Worm (Caenorhabditis elegans) whole organism, young adult: ENCODE measurements around the gene F47G3.4.

Source experiments
- B0261.1 ChIP-seq: sonication (generic microtip); optimal IDR thresholded peaks from 2 replicates; lab custom pipeline; 2016; ENCODE audit warnings: mild to moderate bottlenecking, missing genetic modification characterization, moderate library complexity, missing compliant biosample characterization
- C06A6.2 ChIP-seq: fragments of 200-800 bp; sonication (Bioruptor generic); conservative IDR thresholded peaks from 2 replicates; pipeline ENCODE4 v1.3.6; 2022; ENCODE audit warnings: missing genetic modification characterization, missing compliant biosample characterization
- D2030.7 ChIP-seq: fragments of 200-800 bp; sonication (Bioruptor generic); IDR thresholded peaks from 2 replicates; pipeline ENCODE4 v1.3.6; 2022; ENCODE audit warnings: missing genetic modification reagents, missing genetic modification characterization, missing compliant biosample characterization
- K11D2.4 ChIP-seq: fragments of 200-800 bp; sonication (Bioruptor generic); IDR thresholded peaks from 2 replicates; pipeline ENCODE4 v1.3.6; 2022; ENCODE audit warnings: missing genetic modification reagents, missing genetic modification characterization, missing compliant biosample characterization
- K12H6.12 ChIP-seq: fragments of 200-800 bp; sonication (Bioruptor generic); optimal IDR thresholded peaks from 2 replicates; lab custom pipeline; 2018; ENCODE audit warnings: mild to moderate bottlenecking, missing genetic modification characterization, missing compliant biosample characterization
- Y56A3A.18 ChIP-seq: fragments of 200-800 bp; sonication (Bioruptor generic); IDR thresholded peaks from 2 replicates; pipeline ENCODE4 v1.3.6; 2022; ENCODE audit warnings: missing genetic modification reagents, missing genetic modification characterization, missing compliant biosample characterization
- Y79H2A.3 ChIP-seq: fragments of 200-800 bp; sonication (Bioruptor generic); conservative IDR thresholded peaks from 2 replicates; pipeline ENCODE4 v1.3.6; 2022; ENCODE audit warnings: missing genetic modification reagents, missing genetic modification characterization, missing compliant biosample characterization
- ZK185.1 ChIP-seq: sonication (generic microtip); optimal IDR thresholded peaks from 2 replicates; lab custom pipeline; 2016; ENCODE audit warnings: mild to moderate bottlenecking, missing genetic modification characterization, missing compliant biosample characterization; ENCODE audit not compliant: poor library complexity, severe bottlenecking
- akir-1 ChIP-seq: fragments of 200-800 bp; sonication (Bioruptor generic); optimal IDR thresholded peaks from 2 replicates; lab custom pipeline; 2018; ENCODE audit warnings: mild to moderate bottlenecking, missing genetic modification characterization, moderate library complexity, missing compliant biosample characterization
- athp-1 ChIP-seq: sonication (generic microtip); optimal IDR thresholded peaks from 2 replicates; lab custom pipeline; 2017; ENCODE audit warnings: mild to moderate bottlenecking, missing genetic modification characterization, missing compliant biosample characterization
- attf-5 ChIP-seq: fragments of 200-800 bp; sonication (Bioruptor generic); optimal IDR thresholded peaks from 2 replicates; lab custom pipeline; 2018; ENCODE audit warnings: mild to moderate bottlenecking, missing genetic modification characterization, missing compliant biosample characterization
- bed-2 ChIP-seq: fragments of 200-800 bp; sonication (Bioruptor generic); IDR thresholded peaks from 2 replicates; pipeline ENCODE4 v1.3.6; 2022; ENCODE audit warnings: missing genetic modification reagents, missing genetic modification characterization, missing compliant biosample characterization
- ccch-3 ChIP-seq: fragments of 200-800 bp; sonication (Bioruptor generic); optimal IDR thresholded peaks from 2 replicates; lab custom pipeline; 2018; ENCODE audit warnings: mild to moderate bottlenecking, missing genetic modification characterization, missing compliant biosample characterization
- cebp-2 ChIP-seq: fragments of 200-800 bp; sonication (Bioruptor generic); IDR thresholded peaks from 2 replicates; pipeline ENCODE4 v1.3.6; 2022; ENCODE audit warnings: missing genetic modification characterization, missing compliant biosample characterization
- dox-1 ChIP-seq: fragments of 200-800 bp; sonication (Bioruptor generic); IDR thresholded peaks from 2 replicates; pipeline ENCODE4 v1.3.6; 2022; ENCODE audit warnings: missing genetic modification reagents, missing genetic modification characterization, missing compliant biosample characterization
- egl-18 ChIP-seq: fragments of 200-800 bp; sonication (Bioruptor generic); IDR thresholded peaks from 2 replicates; pipeline ENCODE4 v1.3.6; 2022; ENCODE audit warnings: missing genetic modification reagents, missing genetic modification characterization, missing compliant biosample characterization
- egl-44 ChIP-seq: fragments of 200-800 bp; sonication (Bioruptor generic); IDR thresholded peaks from 2 replicates; pipeline ENCODE4 v1.3.6; 2022; ENCODE audit warnings: missing genetic modification reagents, missing genetic modification characterization, missing compliant biosample characterization
- gei-17 ChIP-seq: fragments of 200-800 bp; sonication (Bioruptor generic); optimal IDR thresholded peaks from 2 replicates; lab custom pipeline; 2018; ENCODE audit warnings: mild to moderate bottlenecking, missing genetic modification characterization, missing compliant biosample characterization
- hmg-1.2 ChIP-seq: fragments of 200-800 bp; sonication (Bioruptor generic); IDR thresholded peaks from 2 replicates; pipeline ENCODE4 v1.3.6; 2022; ENCODE audit warnings: missing genetic modification reagents, missing genetic modification characterization, missing compliant biosample characterization
- hmg-20 ChIP-seq: fragments of 200-800 bp; sonication (Bioruptor generic); IDR thresholded peaks from 2 replicates; pipeline ENCODE4 v1.3.6; 2022; ENCODE audit warnings: missing genetic modification reagents, missing genetic modification characterization, missing compliant biosample characterization
- let-607 ChIP-seq, 2 experiments: fragments of 200-800 bp in 1 of 2; sonication (Bioruptor generic) in 1 of 2; sonication (generic microtip) in 1 of 2; optimal IDR thresholded peaks; 2 replicates each; lab custom pipeline; 2016 to 2018; ENCODE audit warnings: mild to moderate bottlenecking in 2 of 2, missing compliant biosample characterization in 2 of 2, missing genetic modification characterization in 2 of 2, moderate library complexity in 2 of 2, missing genotype in 1 of 2
- lin-40 ChIP-seq: sonication (generic microtip); optimal IDR thresholded peaks from 2 replicates; lab custom pipeline; 2016; ENCODE audit warnings: missing genetic modification characterization, mild to moderate bottlenecking, missing compliant biosample characterization, missing genotype, missing genetic modification reagents
- lin-54 ChIP-seq: fragments of 200-800 bp; sonication (Bioruptor generic); optimal IDR thresholded peaks from 2 replicates; lab custom pipeline; 2018; ENCODE audit warnings: mild to moderate bottlenecking, missing genetic modification characterization, missing compliant biosample characterization
- lsy-27 ChIP-seq: sonication (generic microtip); optimal IDR thresholded peaks from 2 replicates; lab custom pipeline; 2017; ENCODE audit warnings: missing genetic modification characterization, mild to moderate bottlenecking, missing compliant biosample characterization, antibody characterized with exemption, missing genotype, borderline replicate concordance; ENCODE audit not compliant: insufficient read depth
- madf-10 ChIP-seq: sonication (generic microtip); optimal IDR thresholded peaks from 2 replicates; lab custom pipeline; 2016; ENCODE audit warnings: mild to moderate bottlenecking, missing genetic modification characterization, missing compliant biosample characterization
- madf-6 ChIP-seq: fragments of 200-800 bp; sonication (Bioruptor generic); IDR thresholded peaks from 2 replicates; pipeline ENCODE4 v1.3.6; 2022; ENCODE audit warnings: missing genetic modification reagents, missing genetic modification characterization, missing compliant biosample characterization
- nfyb-1 ChIP-seq: fragments of 200-800 bp; sonication (Bioruptor generic); IDR thresholded peaks from 2 replicates; pipeline ENCODE4 v1.3.6; 2022; ENCODE audit warnings: missing genetic modification reagents, missing genetic modification characterization, missing compliant biosample characterization
- nhr-27 ChIP-seq: fragments of 200-800 bp; sonication (Bioruptor generic); optimal IDR thresholded peaks from 2 replicates; lab custom pipeline; 2018; ENCODE audit warnings: mild to moderate bottlenecking, missing genetic modification characterization, moderate library complexity, missing compliant biosample characterization
- nhr-80 ChIP-seq: sonication (generic microtip); optimal IDR thresholded peaks from 2 replicates; lab custom pipeline; 2016; ENCODE audit warnings: missing genetic modification characterization, missing compliant biosample characterization
- rpc-1 ChIP-seq, 2 experiments: fragments of 150-350 bp in 1 of 2; sonication (generic microtip) in 1 of 2; optimal IDR thresholded peaks; 2 replicates each; lab custom pipeline; 2014 to 2018; ENCODE audit warnings: missing biosample characterization in 1 of 2, missing genetic modification characterization in 1 of 2, missing genetic modification reagents in 1 of 2, missing genotype in 1 of 2
- snpc-1.3 ChIP-seq: sonication (generic microtip); optimal IDR thresholded peaks from 2 replicates; lab custom pipeline; 2017; ENCODE audit warnings: missing genetic modification characterization, mild to moderate bottlenecking, missing compliant biosample characterization, antibody characterized with exemption, moderate library complexity, missing genotype, missing genetic modification reagents; ENCODE audit not compliant: insufficient read depth
- snpc-4 ChIP-seq, 5 experiments: fragments of 150-350 bp in 1 of 5; sonication (generic microtip) in 4 of 5; optimal IDR thresholded peaks; 2 replicates each; lab custom pipeline; 2014 to 2018; ENCODE audit warnings: missing genetic modification characterization in 5 of 5, missing biosample characterization in 3 of 5, antibody characterized with exemption in 2 of 5, mild to moderate bottlenecking in 2 of 5, missing compliant biosample characterization in 2 of 5, missing genotype in 2 of 5, moderate library complexity in 2 of 5, missing genetic modification reagents in 1 of 5
- ztf-18 ChIP-seq: sonication (generic microtip); optimal IDR thresholded peaks from 2 replicates; lab custom pipeline; 2016; ENCODE audit warnings: missing genotype, mild to moderate bottlenecking, missing genetic modification characterization, missing compliant biosample characterization
- ztf-26 ChIP-seq: sonication (generic microtip); optimal IDR thresholded peaks from 2 replicates; lab custom pipeline; 2017; ENCODE audit warnings: missing genetic modification characterization, missing compliant biosample characterization

F47G3.4 gene

DNA sequence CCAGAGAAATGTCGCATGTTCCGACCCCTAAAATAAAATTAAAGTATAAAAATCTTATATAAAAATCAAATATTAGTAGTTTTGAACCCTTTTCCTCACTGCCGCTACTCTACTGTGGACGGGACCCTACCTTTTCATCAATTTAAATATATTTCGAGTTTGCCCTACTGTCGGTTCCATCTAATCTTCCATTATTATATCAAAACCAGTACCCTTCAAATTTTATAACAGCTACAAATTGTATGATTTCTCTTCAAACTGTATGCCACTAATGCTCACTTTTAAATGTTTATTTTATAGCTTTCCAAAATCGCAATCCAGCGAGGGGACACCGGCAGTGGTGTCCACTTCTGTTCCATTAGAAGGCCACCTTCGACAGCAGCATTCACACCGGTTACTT lies 13.6 kb downstream of the F47G3.4 start, which contains the start of gene C43H6.6 (continued):
- TF ChIP-seq akir-1 (GFP tag; lab: Kevin White, UChicago): no peak
- no peak for TF ChIP-seq K12H6.12 (tag; lab: Kevin White, UChicago)
- no peak for TF ChIP-seq B0261.1

- TF ChIP-seq Y79H2A.3 (GFP tag; lab: Robert Waterston, UW): no peak
- TF ChIP-seq nhr-80 (tag; lab: Kevin White, UChicago): peak; percentile 52
- TF ChIP-seq hmg-1.2 (GFP tag; lab: Robert Waterston, UW): peak; percentile 97
- TF ChIP-seq ZK185.1 (tag; lab: Kevin White, UChicago): peak; percentile 33
- no peak for TF ChIP-seq attf-5 (GFP tag; lab: Kevin White, UChicago)
- no peak for TF ChIP-seq nhr-27 (tag; lab: Kevin White, UChicago)
- TF ChIP-seq K11D2.4: 0 out of 2 replicates have a peak, but pooled peaks have one; percentile 40
- TF ChIP-seq egl-44 (GFP tag; lab: Robert Waterston, UW): 0 out of 2 replicates have a peak, but pooled peaks have one; percentile 35
- no peak for TF ChIP-seq lsy-27 (tag; lab: Kevin White, UChicago)
- TF ChIP-seq ztf-18 (tag; lab: Kevin White, UChicago): no peak
- TF ChIP-seq Y56A3A.18 (GFP tag; lab: Robert Waterston, UW): 0 out of 2 replicates have a peak, but pooled peaks have one; percentile 70
- peak; percentile 27 for TF ChIP-seq K12H6.12 (tag; lab: Kevin White, UChicago)
- no peak for TF ChIP-seq athp-1 (tag; lab: Kevin White, UChicago)
- no peak for TF ChIP-seq snpc-4 (GFP tag; optimal IDR thresholded peaks at IDR 0.05; lab: Kevin White, UChicago)
- TF ChIP-seq snpc-4 (tag; optimal IDR thresholded peaks at IDR 0.05; lab: Kevin White, UChicago): peak in 1 of 4 experiments; percentile 7
- no peak for TF ChIP-seq snpc-1.3 (tag; lab: Kevin White, UChicago)
- TF ChIP-seq hmg-20: peak; percentile 24; the same call in 1 of the 2 replicates
- TF ChIP-seq gei-17 (GFP tag; lab: Kevin White, UChicago): peak; percentile 52
- no peak for TF ChIP-seq let-607 (tag; optimal IDR thresholded peaks at IDR 0.05; lab: Kevin White, UChicago)
- TF ChIP-seq lin-40 (tag; lab: Kevin White, UChicago): peak; percentile 66
- TF ChIP-seq egl-18 (GFP tag; lab: Robert Waterston, UW): no peak
- peak; percentile 19; the same call in 1 of the 2 replicates for TF ChIP-seq C06A6.2 (GFP tag; lab: Robert Waterston, UW)
- TF ChIP-seq rpc-1 (optimal IDR thresholded peaks at IDR 0.05; lab: Kevin White, UChicago): no peak
- no peak for TF ChIP-seq rpc-1 (tag; optimal IDR thresholded peaks at IDR 0.05; lab: Kevin White, UChicago)
- TF ChIP-seq lin-54 (GFP tag; lab: Kevin White, UChicago): no peak
- TF ChIP-seq D2030.7 (GFP tag; lab: Robert Waterston, UW): no peak
- no peak for TF ChIP-seq bed-2 (GFP tag; lab: Robert Waterston, UW)
- TF ChIP-seq madf-6 (GFP tag; lab: Robert Waterston, UW): 0 out of 2 replicates have a peak, but pooled peaks have one; percentile 11
- TF ChIP-seq cebp-2 (GFP tag; lab: Robert Waterston, UW): no peak
- no peak for TF ChIP-seq ztf-26 (tag; lab: Kevin White, UChicago)
- no peak for TF ChIP-seq ccch-3 (GFP tag; lab: Kevin White, UChicago)
- TF ChIP-seq dox-1 (GFP tag; lab: Robert Waterston, UW): 0 out of 2 replicates have a peak, but pooled peaks have one; percentile 62
- TF ChIP-seq nfyb-1: no peak
- TF ChIP-seq madf-10 (tag; lab: Kevin White, UChicago): no peak
- TF ChIP-seq, all 124 proteins: peak for 14
Observed at ce11 chrX:2401883-2402282, 20.5 kb downstream of the F47G3.4 start, which contains the start of gene dhhc-9. Gene dhhc-9 (minus strand): TSS chrX:2402036.
